Worm (Caenorhabditis elegans): ENCODE data around the gene ugt-67.

The ugt-67 gene

ce11 chrV:4929842-4930241 lies 28.7 kb downstream of the ugt-67 start, which contains the start of gene str-205:
str-205 (minus strand) TSS chrV:4929942.
- TF ChIP-seq nhr-237 (tag; optimal IDR thresholded peaks at IDR 0.05) (no peak), lin-39 (tag; optimal IDR thresholded peaks at IDR 0.05) (no peak), ztf-11 (tag; optimal IDR thresholded peaks at IDR 0.05) (no peak), ama-1 (optimal IDR thresholded peaks at IDR 0.05) (no peak), nfya-1 (tag; optimal IDR thresholded peaks at IDR 0.05; ENCODE audit: insufficient read depth) (no peak), mml-1 (tag; optimal IDR thresholded peaks at IDR 0.05) (no peak), ceh-82 (tag; optimal IDR thresholded peaks at IDR 0.05) (no peak), nhr-11 (tag; optimal IDR thresholded peaks at IDR 0.05) (no peak), ztf-4 (tag; optimal IDR thresholded peaks at IDR 0.05) (no peak), elt-1 (tag; optimal IDR thresholded peaks at IDR 0.05) (no peak), nhr-67 (tag; optimal IDR thresholded peaks at IDR 0.05) (no peak), fos-1 (tag; optimal IDR thresholded peaks at IDR 0.05) (no peak), fkh-10 (GFP tag; optimal IDR thresholded peaks at IDR 0.05) (no peak), pha-4 (tag; optimal IDR thresholded peaks at IDR 0.05) (no peak), egl-27 (tag; optimal IDR thresholded peaks at IDR 0.05) (no peak), tbx-2 (tag; optimal IDR thresholded peaks at IDR 0.05) (no peak), snpc-4 (tag; optimal IDR thresholded peaks at IDR 0.05) (no peak), nhr-43 (tag; optimal IDR thresholded peaks at IDR 0.05; ENCODE audit: poor library complexity, severe bottlenecking) (no peak), ceh-16 (tag; optimal IDR thresholded peaks at IDR 0.05) (no peak), mdl-1 (tag; optimal IDR thresholded peaks at IDR 0.05) (no peak)

- TF ChIP-seq ceh-9 (tag; optimal IDR thresholded peaks at IDR 0.05), result no peak
- no peak for TF ChIP-seq nfya-1 (tag; optimal IDR thresholded peaks at IDR 0.05; ENCODE audit: insufficient read depth)
- no peak for TF ChIP-seq unc-62 (GFP tag; optimal IDR thresholded peaks at IDR 0.05)
- no peak for TF ChIP-seq hmg-11 (tag; optimal IDR thresholded peaks at IDR 0.05)
- no peak for TF ChIP-seq ceh-28 (tag; optimal IDR thresholded peaks at IDR 0.05)
Measured at ce11 chrV:4932814-4933213, 31.6 kb downstream of the ugt-67 start, which contains the start of gene C02E7.10. C02E7.10 (minus strand) TSS chrV:4933045.

- TF ChIP-seq pha-4 (tag; optimal IDR thresholded peaks at IDR 0.05) (no peak), elt-3 (tag; optimal IDR thresholded peaks at IDR 0.05) (no peak), nfya-1 (tag; optimal IDR thresholded peaks at IDR 0.05; ENCODE audit: insufficient read depth) (no peak), fkh-10 (GFP tag; optimal IDR thresholded peaks at IDR 0.05) (no peak), nhr-77 (tag; optimal IDR thresholded peaks at IDR 0.05) (no peak), unc-62 (GFP tag; optimal IDR thresholded peaks at IDR 0.05) (no peak), ztf-11 (tag; optimal IDR thresholded peaks at IDR 0.05) (no peak), skn-1 (tag; optimal IDR thresholded peaks at IDR 0.05) (no peak), lin-39 (tag; optimal IDR thresholded peaks at IDR 0.05) (no peak), snpc-4 (tag; optimal IDR thresholded peaks at IDR 0.05) (no peak), nhr-67 (tag; optimal IDR thresholded peaks at IDR 0.05) (no peak), ceh-16 (tag; optimal IDR thresholded peaks at IDR 0.05) (no peak), nhr-43 (tag; optimal IDR thresholded peaks at IDR 0.05; ENCODE audit: poor library complexity, severe bottlenecking) (no peak), fkh-2 (tag; optimal IDR thresholded peaks at IDR 0.05) (no peak)
Measured at ce11 chrV:4933268-4933667, 32.1 kb downstream of the ugt-67 start.

ce11 chrV:4934406-4934805 lies 33.2 kb downstream of the ugt-67 start, which contains the start of gene catp-2:
catp-2 (plus strand) TSS chrV:4934706.
- TF ChIP-seq snpc-4 (tag; optimal IDR thresholded peaks at IDR 0.05) (no peak), mdl-1 (tag; optimal IDR thresholded peaks at IDR 0.05) (no peak), ztf-4 (tag; optimal IDR thresholded peaks at IDR 0.05) (no peak), eor-1 (tag; optimal IDR thresholded peaks at IDR 0.05) (no peak), R02D3.7 (tag; optimal IDR thresholded peaks at IDR 0.05) (no peak), lsy-12 (tag; optimal IDR thresholded peaks at IDR 0.05) (no peak), aly-2 (tag; optimal IDR thresholded peaks at IDR 0.05) (no peak), ceh-82 (tag; optimal IDR thresholded peaks at IDR 0.05) (no peak), ceh-9 (tag; optimal IDR thresholded peaks at IDR 0.05) (no peak), fos-1 (tag; optimal IDR thresholded peaks at IDR 0.05) (no peak)

ce11 chrV:4935096-4935495 lies 33.9 kb downstream of the ugt-67 start:
- TF ChIP-seq elt-2 (tag; optimal IDR thresholded peaks at IDR 0.05), result peak; percentile 37
- TF ChIP-seq pqm-1 (tag; optimal IDR thresholded peaks at IDR 0.05), result peak; percentile 51
- TF ChIP-seq tbx-2 (tag; optimal IDR thresholded peaks at IDR 0.05), result no peak
- TF ChIP-seq aly-2 (tag; optimal IDR thresholded peaks at IDR 0.05), result no peak
- TF ChIP-seq nhr-28 (tag; optimal IDR thresholded peaks at IDR 0.05), result no peak
- no peak for TF ChIP-seq nhr-12 (tag; optimal IDR thresholded peaks at IDR 0.05)

All from whole organism, L3 larva.